Worm (Caenorhabditis elegans): ENCODE results near the gene K08E3.2.

Gene K08E3.2

DNA sequence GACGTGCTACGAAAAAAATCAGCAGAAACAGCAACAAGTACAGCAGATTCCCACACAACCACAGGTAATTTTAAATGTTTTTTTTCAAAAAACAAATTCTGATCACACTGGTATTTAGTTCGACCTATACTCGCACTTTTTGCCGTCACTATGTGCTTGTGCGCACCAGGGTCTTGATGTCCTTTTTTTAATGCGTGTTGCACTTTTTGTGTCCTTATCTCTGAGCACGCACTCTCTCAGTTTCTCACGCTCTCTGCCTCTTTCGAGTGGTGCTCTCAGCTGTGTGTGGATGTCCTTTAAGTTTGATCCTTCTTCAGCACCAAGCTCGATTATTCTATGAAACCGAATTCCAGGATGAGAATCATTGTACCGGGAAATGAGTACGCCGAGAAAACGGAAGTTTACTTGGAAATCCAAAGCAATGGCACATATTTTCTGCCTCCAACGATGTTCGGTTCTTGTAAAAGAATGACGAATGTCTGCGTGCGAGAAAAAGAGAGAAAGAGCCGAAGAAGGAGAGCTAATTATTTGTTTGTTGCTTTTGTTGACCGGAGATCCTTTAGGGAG is 30.0 kb downstream of the K08E3.2 start (continued):
- TF ChIP-seq nhr-77 (tag; optimal IDR thresholded peaks at IDR 0.05) (no peak), pqm-1 (tag; optimal IDR thresholded peaks at IDR 0.05) (no peak), ceh-8 (GFP tag; optimal IDR thresholded peaks at IDR 0.05) (no peak), ceh-82 (tag; optimal IDR thresholded peaks at IDR 0.05) (no peak), F16B12.6 (tag; optimal IDR thresholded peaks at IDR 0.05) (no peak), nhr-20 (tag; optimal IDR thresholded peaks at IDR 0.05) (no peak), nhr-11 (tag; optimal IDR thresholded peaks at IDR 0.05) (no peak), blmp-1 (tag; optimal IDR thresholded peaks at IDR 0.05) (no peak), unc-62 (GFP tag; optimal IDR thresholded peaks at IDR 0.05) (no peak), unc-30 (tag; optimal IDR thresholded peaks at IDR 0.05) (no peak), aly-2 (tag; optimal IDR thresholded peaks at IDR 0.05) (no peak), nhr-71 (tag; optimal IDR thresholded peaks at IDR 0.05) (peak; percentile 69), hlh-4 (tag; optimal IDR thresholded peaks at IDR 0.05) (no peak)

ce11 chrIII:13717505-13717904 is 31.0 kb downstream of the K08E3.2 start:
- TF ChIP-seq vab-15 (tag; optimal IDR thresholded peaks at IDR 0.05) = no peak
- peak in 1 of 3 experiments; percentile 20 for TF ChIP-seq dpl-1 (GFP tag; optimal IDR thresholded peaks at IDR 0.05)
- TF ChIP-seq lsy-2 (tag; optimal IDR thresholded peaks at IDR 0.05) = peak; percentile 1 to 57
- TF ChIP-seq nhr-28 (tag; optimal IDR thresholded peaks at IDR 0.05) = no peak
- no peak for TF ChIP-seq sox-4 (tag; optimal IDR thresholded peaks at IDR 0.05)
- no peak for TF ChIP-seq ces-1 (GFP tag; optimal IDR thresholded peaks at IDR 0.05)
- TF ChIP-seq snpc-4 (tag; optimal IDR thresholded peaks at IDR 0.05) = no peak
- TF ChIP-seq unc-30 (tag; optimal IDR thresholded peaks at IDR 0.05) = no peak
- TF ChIP-seq efl-1 (optimal IDR thresholded peaks at IDR 0.05) = peak; percentile 53 to 74
- peak; percentile 27 to 93 for TF ChIP-seq efl-1 (GFP tag; optimal IDR thresholded peaks at IDR 0.05 in 1 of 2)
- TF ChIP-seq ceh-90 (tag; optimal IDR thresholded peaks at IDR 0.05) = no peak
- peak in 1 of 2 experiments; percentile 8 for TF ChIP-seq egl-27 (tag; optimal IDR thresholded peaks at IDR 0.05)
- no peak for TF ChIP-seq elt-3 (tag; optimal IDR thresholded peaks at IDR 0.05)
- peak; percentile 17 for TF ChIP-seq C16A3.4 (tag; optimal IDR thresholded peaks at IDR 0.05)
- TF ChIP-seq hpl-2 (GFP tag; optimal IDR thresholded peaks at IDR 0.05) = no peak
- TF ChIP-seq zag-1 (tag; optimal IDR thresholded peaks at IDR 0.05) = no peak
- TF ChIP-seq unc-98 (GFP tag; IDR thresholded peaks at IDR 0.05) = no peak
- TF ChIP-seq nhr-11 (tag; optimal IDR thresholded peaks at IDR 0.05) = no peak
- no peak for TF ChIP-seq mab-9 (GFP tag; IDR thresholded peaks at IDR 0.05)
- TF ChIP-seq C04F5.9 (tag; optimal IDR thresholded peaks at IDR 0.05) = no peak
- peak in 2 of 3 experiments; percentile 57 to 69 for TF ChIP-seq ceh-82 (tag; optimal IDR thresholded peaks at IDR 0.05)
- no peak for TF ChIP-seq tbx-2 (tag; optimal IDR thresholded peaks at IDR 0.05)
- no peak for TF ChIP-seq dsc-1 (tag; optimal IDR thresholded peaks at IDR 0.05)
- TF ChIP-seq lin-39 (tag; optimal IDR thresholded peaks at IDR 0.05) = no peak
- no peak for TF ChIP-seq nhr-76 (tag; optimal IDR thresholded peaks at IDR 0.05)
- no peak for TF ChIP-seq lir-3 (tag; optimal IDR thresholded peaks at IDR 0.05; ENCODE audit: poor library complexity)
- no peak for TF ChIP-seq elt-2 (tag; optimal IDR thresholded peaks at IDR 0.05)
- peak; percentile 25 for TF ChIP-seq rnt-1 (tag; optimal IDR thresholded peaks at IDR 0.05)
- no peak for TF ChIP-seq nhr-12 (tag; optimal IDR thresholded peaks at IDR 0.05)
- TF ChIP-seq lin-14 (GFP tag; optimal IDR thresholded peaks at IDR 0.05) = peak; percentile 89
- TF ChIP-seq ztf-11 (tag; optimal IDR thresholded peaks at IDR 0.05) = no peak
- no peak for TF ChIP-seq mef-2 (tag; optimal IDR thresholded peaks at IDR 0.05)
- TF ChIP-seq F16B12.6 (tag; optimal IDR thresholded peaks at IDR 0.05) = no peak
- TF ChIP-seq grh-1 (GFP tag; IDR thresholded peaks at IDR 0.05) = no peak
- no peak for TF ChIP-seq fkh-4 (tag; optimal IDR thresholded peaks at IDR 0.05; ENCODE audit: borderline replicate concordance)
- no peak for TF ChIP-seq irx-1 (tag; optimal IDR thresholded peaks at IDR 0.05)
- no peak for TF ChIP-seq egl-13 (tag; optimal IDR thresholded peaks at IDR 0.05)
- no peak for TF ChIP-seq Y116A8C.19 (tag; optimal IDR thresholded peaks at IDR 0.05; ENCODE audit: borderline replicate concordance)
- peak; percentile 42 for TF ChIP-seq ztf-4 (tag; optimal IDR thresholded peaks at IDR 0.05)
- TF ChIP-seq lin-15B (tag; optimal IDR thresholded peaks at IDR 0.05) = no peak
- peak; percentile 1 for TF ChIP-seq unc-86 (tag; optimal IDR thresholded peaks at IDR 0.05)
- TF ChIP-seq aha-1 (tag; optimal IDR thresholded peaks at IDR 0.05) = no peak
- no peak; the same call in 1 of the 2 replicates for TF ChIP-seq nhr-19 (GFP tag; conservative IDR thresholded peaks at IDR 0.05)
